Worm (Caenorhabditis elegans) whole organism, L4/young adult: ENCODE data around the gene unc-82.

ENCODE experiments used
- W03F9.2 ChIP-seq: fragments of 150-350 bp; optimal IDR thresholded peaks from 2 replicates; lab custom pipeline; 2014; ENCODE audit warnings: missing biosample characterization, missing genetic modification characterization
- him-1 ChIP-seq: sonication (generic microtip); optimal IDR thresholded peaks from 2 replicates; lab custom pipeline; 2016; ENCODE audit warnings: missing genotype, missing genetic modification reagents, missing genetic modification characterization, missing compliant biosample characterization

ce11 chrIV:7456225-7456624 is 31.9 kb downstream of the unc-82 start, which contains the start of gene F13B6.1:
- TF ChIP-seq him-1 (tag; lab: Kevin White, UChicago) (no peak), W03F9.2 (tag; lab: Kevin White, UChicago) (no peak)
